Fruit fly (Drosophila melanogaster): ENCODE measurements around the gene Sk2.

Gene Sk2

DNA sequence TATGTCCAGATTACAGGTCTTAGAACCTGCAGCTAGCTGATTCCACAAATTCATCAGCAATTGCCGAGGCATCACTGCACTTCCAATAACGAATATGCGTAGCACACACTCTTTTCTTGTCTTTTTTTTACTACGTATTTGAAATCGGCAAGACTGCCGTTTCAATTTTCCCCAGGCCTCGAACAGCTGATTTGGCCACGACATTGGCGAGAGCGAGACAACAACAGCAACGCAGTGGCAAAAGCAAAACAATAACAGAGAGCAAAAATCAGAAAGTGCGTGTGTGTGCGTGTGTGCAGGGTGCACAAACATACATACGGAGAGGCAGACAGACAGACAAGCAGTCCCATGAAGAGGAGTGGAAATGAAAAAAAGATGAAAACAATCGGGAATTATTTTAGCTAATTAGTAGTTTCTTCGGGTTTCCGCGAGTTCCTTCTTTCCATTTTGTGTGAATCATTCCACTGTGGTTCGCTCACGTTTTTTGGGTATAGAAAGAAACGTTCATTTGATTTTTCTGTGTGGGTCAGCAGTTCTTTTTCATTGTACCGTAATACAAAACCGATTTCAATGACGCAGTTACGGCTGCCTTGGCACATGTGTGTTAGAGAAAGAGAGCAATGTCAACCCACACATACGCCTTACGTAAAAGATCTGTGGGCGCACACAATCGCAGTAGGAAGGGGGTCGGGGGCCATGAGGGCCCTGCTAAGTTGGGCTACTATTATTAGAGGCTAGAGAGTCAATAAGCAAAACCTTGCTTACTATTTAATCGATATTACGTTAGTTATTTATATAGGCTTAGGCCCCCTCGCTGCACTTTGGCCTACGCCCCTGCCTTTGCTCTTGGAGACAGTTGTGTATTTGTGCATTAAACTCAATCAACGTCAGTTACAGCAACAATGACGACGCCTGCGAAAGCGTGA is 13.4 kb downstream of the Sk2 start:
- TF ChIP-seq acj6 (GFP tag; optimal IDR thresholded peaks at IDR 0.05): peak; percentile 100
- TF ChIP-seq CG6808 (GFP tag; optimal IDR thresholded peaks at IDR 0.05): peak; percentile 97
- TF ChIP-seq CG16779 (tag; optimal IDR thresholded peaks at IDR 0.05): peak; percentile 98
- peak; percentile 100 for TF ChIP-seq CG15336 (GFP tag; IDR thresholded peaks at IDR 0.05)
- peak; percentile 100 for TF ChIP-seq Smox (GFP tag; optimal IDR thresholded peaks at IDR 0.05)
- TF ChIP-seq Sox15 (GFP tag; optimal IDR thresholded peaks at IDR 0.05): peak; percentile 100
- peak; percentile 99 for TF ChIP-seq CG10669 (GFP tag; optimal IDR thresholded peaks at IDR 0.05)
- TF ChIP-seq salr (GFP tag; optimal IDR thresholded peaks at IDR 0.05): peak; percentile 99
- peak; percentile 95 for TF ChIP-seq CG9139 (GFP tag; optimal IDR thresholded peaks at IDR 0.05)
- TF ChIP-seq CG8119 (GFP tag; IDR thresholded peaks at IDR 0.05): peak; percentile 100
- TF ChIP-seq achi (GFP tag; optimal IDR thresholded peaks at IDR 0.05): peak; percentile 99
- TF ChIP-seq dac (GFP tag; optimal IDR thresholded peaks at IDR 0.05): peak; percentile 99
- TF ChIP-seq net (GFP tag; optimal IDR thresholded peaks at IDR 0.05): peak; percentile 100
- TF ChIP-seq topi (GFP tag; optimal IDR thresholded peaks at IDR 0.05): peak; percentile 100
- TF ChIP-seq Hr4 (GFP tag; optimal IDR thresholded peaks at IDR 0.05): peak; percentile 100
- TF ChIP-seq svp (GFP tag): peak; percentile 100
- TF ChIP-seq fkh (GFP tag; optimal IDR thresholded peaks at IDR 0.05): peak; percentile 96
- TF ChIP-seq fd85E (GFP tag; optimal IDR thresholded peaks at IDR 0.05): peak; percentile 98
- peak; percentile 100 for TF ChIP-seq eg (GFP tag; IDR thresholded peaks at IDR 0.05)
- peak; percentile 99 for TF ChIP-seq Lpt (GFP tag; optimal IDR thresholded peaks at IDR 0.05)
- TF ChIP-seq Sox14 (GFP tag; optimal IDR thresholded peaks at IDR 0.05): peak; percentile 100
- TF ChIP-seq pdm3 (GFP tag; optimal IDR thresholded peaks at IDR 0.05): peak; percentile 100
- TF ChIP-seq CG6854 (GFP tag; optimal IDR thresholded peaks at IDR 0.05): peak; percentile 98
- peak; percentile 100 for TF ChIP-seq CG4318 (GFP tag; optimal IDR thresholded peaks at IDR 0.05)
- peak; percentile 100 for TF ChIP-seq CG8319 (GFP tag; optimal IDR thresholded peaks at IDR 0.05)
- peak; percentile 100 for TF ChIP-seq CG34406 (GFP tag; optimal IDR thresholded peaks at IDR 0.05)
- peak; percentile 96 for TF ChIP-seq dsx (GFP tag; optimal IDR thresholded peaks at IDR 0.05; ENCODE audit: poor library complexity, severe bottlenecking)
- peak; percentile 99 for TF ChIP-seq Hr38 (GFP tag; optimal IDR thresholded peaks at IDR 0.05)
- TF ChIP-seq CG6792 (GFP tag; optimal IDR thresholded peaks at IDR 0.05): peak; percentile 100
- TF ChIP-seq CG1621 (tag; optimal IDR thresholded peaks at IDR 0.05): peak; percentile 99
- TF ChIP-seq CG7368 (GFP tag; optimal IDR thresholded peaks at IDR 0.05): peak; percentile 100
- TF ChIP-seq CG11902 (GFP tag; optimal IDR thresholded peaks at IDR 0.05): peak; percentile 100
- TF ChIP-seq CG6163 (GFP tag; IDR thresholded peaks at IDR 0.05): peak; percentile 100
- TF ChIP-seq Ets21C (GFP tag; optimal IDR thresholded peaks at IDR 0.05): peak; percentile 100
- TF ChIP-seq Blimp-1 (GFP tag; optimal IDR thresholded peaks at IDR 0.05): peak; percentile 97
- peak; percentile 100 for TF ChIP-seq CG8632 (GFP tag; optimal IDR thresholded peaks at IDR 0.05)
- peak; percentile 100 for TF ChIP-seq CG31627 (GFP tag; optimal IDR thresholded peaks at IDR 0.05)
- TF ChIP-seq fd59A (GFP tag; optimal IDR thresholded peaks at IDR 0.05): peak; percentile 99
- TF ChIP-seq spab (GFP tag; optimal IDR thresholded peaks at IDR 0.05): peak; percentile 99
- peak; percentile 100 for TF ChIP-seq CG10631 (GFP tag; optimal IDR thresholded peaks at IDR 0.05)
- peak; percentile 99 for TF ChIP-seq Ets96B (tag; optimal IDR thresholded peaks at IDR 0.05)
- TF ChIP-seq Hr39 (GFP tag; optimal IDR thresholded peaks at IDR 0.05): peak; percentile 100
- peak; percentile 99 for TF ChIP-seq CG3032 (tag; optimal IDR thresholded peaks at IDR 0.05)
- TF ChIP-seq lz (GFP tag; optimal IDR thresholded peaks at IDR 0.05): peak; percentile 100
- TF ChIP-seq ss (GFP tag; optimal IDR thresholded peaks at IDR 0.05): peak; percentile 94 to 97
- peak; percentile 100 for TF ChIP-seq vri (GFP tag; optimal IDR thresholded peaks at IDR 0.05)
- TF ChIP-seq Eip75B (GFP tag; optimal IDR thresholded peaks at IDR 0.05): peak; percentile 100
- peak; percentile 99 for TF ChIP-seq CG11762 (GFP tag; optimal IDR thresholded peaks at IDR 0.05; ENCODE audit: insufficient read depth)
- peak; percentile 100 for TF ChIP-seq Met (GFP tag; optimal IDR thresholded peaks at IDR 0.05)
